Worm (Caenorhabditis elegans): ENCODE measurements around the gene F53H4.2.

Gene F53H4.2

DNA sequence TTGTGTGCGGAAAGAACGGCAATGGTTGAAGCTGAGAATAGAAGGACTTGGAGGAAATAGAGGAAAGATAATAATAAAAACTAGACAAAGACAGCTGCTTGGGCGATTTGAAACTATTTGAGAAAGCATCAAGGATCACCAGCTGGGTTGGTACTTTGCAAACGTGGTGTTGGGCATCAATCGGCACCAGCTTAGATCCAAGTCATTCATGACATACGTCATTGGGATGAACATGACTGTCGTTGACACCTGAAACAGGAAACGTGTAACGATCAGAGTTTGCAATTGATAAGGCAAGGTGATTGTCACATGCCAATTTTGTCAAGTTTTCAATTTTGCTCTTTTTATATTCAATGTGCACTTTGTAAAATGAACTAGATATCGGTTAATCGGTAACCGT, 14.5 kb upstream of the F53H4.2 start (continued):
- peak; percentile 67 for TF ChIP-seq elt-2 (tag; optimal IDR thresholded peaks at IDR 0.05)

DNA sequence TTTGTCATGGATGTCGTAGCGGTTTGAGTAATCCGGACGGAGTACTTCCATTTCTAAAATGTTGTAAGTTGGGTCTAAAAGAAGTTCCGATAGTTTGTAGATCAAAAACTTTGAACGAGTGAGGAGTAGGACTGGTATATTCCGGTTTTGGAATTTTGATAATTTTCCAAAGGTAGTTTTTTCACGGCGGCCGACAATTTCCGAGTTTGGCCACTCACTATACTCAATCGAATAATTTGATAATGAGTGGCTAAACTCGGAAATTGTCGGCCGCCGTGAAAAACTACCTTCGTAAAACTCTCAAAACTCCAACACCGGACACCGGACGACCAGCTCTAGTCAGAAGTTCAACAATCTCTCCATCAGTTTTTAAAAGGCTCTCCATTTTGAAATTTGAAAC, 12.6 kb upstream of the F53H4.2 start:
- TF ChIP-seq egl-27 (tag; optimal IDR thresholded peaks at IDR 0.05), result no peak
- no peak for TF ChIP-seq mab-9 (GFP tag; IDR thresholded peaks at IDR 0.05)
- TF ChIP-seq fkh-4 (tag; optimal IDR thresholded peaks at IDR 0.05; ENCODE audit: borderline replicate concordance), result no peak
- no peak for TF ChIP-seq unc-86 (tag; optimal IDR thresholded peaks at IDR 0.05)

DNA sequence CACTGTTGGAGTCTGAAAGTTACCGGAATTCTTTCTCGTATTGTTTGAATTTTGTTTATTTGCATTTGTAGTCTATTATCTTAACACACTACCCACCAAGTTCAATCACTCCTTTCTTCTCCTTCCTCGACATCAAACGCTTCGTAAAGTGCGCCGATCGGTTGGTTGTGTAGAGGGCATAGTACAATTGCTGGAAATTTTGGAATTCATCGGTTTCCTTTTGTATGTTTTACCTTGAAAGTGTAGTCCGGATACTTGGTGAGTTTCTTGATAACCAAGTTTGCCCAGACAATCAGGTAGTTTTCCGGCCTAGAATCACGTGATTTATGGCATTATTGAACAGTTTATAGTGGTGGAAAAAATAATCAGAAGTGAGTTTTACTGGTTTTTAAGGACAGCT, 10.4 kb upstream of the F53H4.2 start:
- TF ChIP-seq C16A3.4 (tag; optimal IDR thresholded peaks at IDR 0.05) (no peak), blmp-1 (tag; optimal IDR thresholded peaks at IDR 0.05) (no peak), hlh-4 (tag; optimal IDR thresholded peaks at IDR 0.05) (no peak), elt-2 (tag; optimal IDR thresholded peaks at IDR 0.05) (peak; percentile 48), mdl-1 (tag; optimal IDR thresholded peaks at IDR 0.05) (no peak), lin-35 (GFP tag; optimal IDR thresholded peaks at IDR 0.05) (peak in 1 of 2 experiments; percentile 15)

DNA sequence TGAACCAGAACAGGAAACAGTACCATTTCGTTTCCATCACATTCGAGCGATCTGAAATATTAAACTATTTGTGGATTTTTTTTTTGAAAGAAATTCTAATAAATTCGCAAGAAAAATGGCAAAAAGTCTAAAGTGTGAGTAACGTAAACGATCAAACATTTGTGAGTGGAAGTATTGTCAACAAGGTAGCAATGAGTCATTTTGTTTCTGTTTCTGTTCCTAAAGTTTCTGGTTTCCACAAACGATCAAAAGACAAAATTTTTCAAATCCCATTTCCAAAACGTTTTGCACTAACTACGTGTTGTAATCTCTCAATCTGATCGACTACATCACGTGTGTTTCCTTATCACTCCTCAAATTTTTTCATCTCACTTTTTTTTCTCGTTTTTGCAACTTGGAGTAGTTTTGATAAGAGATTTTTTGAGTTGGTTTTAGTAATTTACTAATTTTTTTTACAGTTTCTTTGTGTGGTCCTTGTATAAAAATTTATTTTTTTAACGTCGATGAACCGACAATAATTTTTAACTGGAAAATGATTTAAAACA, 9.3 kb upstream of the F53H4.2 start, which contains the start of gene F59F4.3:
Gene F59F4.3, minus strand, starts transcription at position 51 of the 545 bp plus-strand sequence.
- TF ChIP-seq nhr-20 (tag; optimal IDR thresholded peaks at IDR 0.05), result peak; percentile 19
- peak in 1 of 2 experiments; percentile 29 for TF ChIP-seq lin-35 (GFP tag; optimal IDR thresholded peaks at IDR 0.05)
- peak; percentile 66 for TF ChIP-seq blmp-1 (tag; optimal IDR thresholded peaks at IDR 0.05)
- no peak for TF ChIP-seq efl-1 (optimal IDR thresholded peaks at IDR 0.05)
- TF ChIP-seq efl-1 (GFP tag; optimal IDR thresholded peaks at IDR 0.05 in 1 of 2), result peak in 1 of 2 experiments; percentile 41
- TF ChIP-seq dpl-1 (GFP tag; optimal IDR thresholded peaks at IDR 0.05), result no peak
- no peak for TF ChIP-seq egl-27 (tag; optimal IDR thresholded peaks at IDR 0.05)
- peak in 1 of 6 experiments; percentile 69 for TF ChIP-seq elt-3 (tag; optimal IDR thresholded peaks at IDR 0.05)
- TF ChIP-seq hlh-17 (GFP tag; optimal IDR thresholded peaks at IDR 0.05; ENCODE audit: borderline replicate concordance), result no peak
- peak; percentile 54 for TF ChIP-seq elt-2 (tag; optimal IDR thresholded peaks at IDR 0.05)
- TF ChIP-seq mdl-1 (tag; optimal IDR thresholded peaks at IDR 0.05), result no peak
- peak; percentile 8 for TF ChIP-seq nhr-71 (tag; optimal IDR thresholded peaks at IDR 0.05)
- TF ChIP-seq lsy-2 (tag; optimal IDR thresholded peaks at IDR 0.05), result peak in 1 of 2 experiments; percentile 38
- TF ChIP-seq vab-15 (tag; optimal IDR thresholded peaks at IDR 0.05), result no peak
- TF ChIP-seq mep-1 (tag; optimal IDR thresholded peaks at IDR 0.05), result no peak

DNA sequence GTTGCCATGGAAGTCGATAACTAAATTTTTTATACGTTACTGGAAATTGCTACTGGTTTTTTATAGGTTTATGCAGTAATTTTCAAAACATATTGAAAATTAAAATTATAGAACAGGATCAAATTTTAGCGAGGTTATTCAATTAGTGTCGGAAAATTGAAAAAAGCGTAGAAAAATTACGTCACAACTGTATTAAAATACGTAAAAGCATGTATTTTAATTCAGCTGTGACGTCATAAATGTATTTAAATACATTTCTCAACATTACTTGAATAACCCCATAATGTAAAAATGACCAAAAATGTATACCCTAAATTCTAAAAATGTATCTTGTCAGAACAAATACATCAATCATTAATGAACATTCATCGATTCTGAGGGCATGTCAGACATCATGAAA, 8.1 kb upstream of the F53H4.2 start:
- no peak for TF ChIP-seq efl-1 (optimal IDR thresholded peaks at IDR 0.05)
- no peak for TF ChIP-seq efl-1 (GFP tag; optimal IDR thresholded peaks at IDR 0.05 in 1 of 2)
- TF ChIP-seq tlp-1 (tag; optimal IDR thresholded peaks at IDR 0.05), result no peak
- no peak for TF ChIP-seq mef-2 (tag; optimal IDR thresholded peaks at IDR 0.05)
- TF ChIP-seq ces-1 (GFP tag; optimal IDR thresholded peaks at IDR 0.05), result no peak
- no peak for TF ChIP-seq F16B12.6 (tag; optimal IDR thresholded peaks at IDR 0.05)
- TF ChIP-seq lin-14 (GFP tag; optimal IDR thresholded peaks at IDR 0.05), result no peak
- TF ChIP-seq mdl-1 (tag; optimal IDR thresholded peaks at IDR 0.05), result no peak
- TF ChIP-seq nhr-237 (tag; optimal IDR thresholded peaks at IDR 0.05), result no peak
- TF ChIP-seq aha-1 (tag; optimal IDR thresholded peaks at IDR 0.05), result no peak
- TF ChIP-seq nhr-77 (tag; optimal IDR thresholded peaks at IDR 0.05), result no peak

DNA sequence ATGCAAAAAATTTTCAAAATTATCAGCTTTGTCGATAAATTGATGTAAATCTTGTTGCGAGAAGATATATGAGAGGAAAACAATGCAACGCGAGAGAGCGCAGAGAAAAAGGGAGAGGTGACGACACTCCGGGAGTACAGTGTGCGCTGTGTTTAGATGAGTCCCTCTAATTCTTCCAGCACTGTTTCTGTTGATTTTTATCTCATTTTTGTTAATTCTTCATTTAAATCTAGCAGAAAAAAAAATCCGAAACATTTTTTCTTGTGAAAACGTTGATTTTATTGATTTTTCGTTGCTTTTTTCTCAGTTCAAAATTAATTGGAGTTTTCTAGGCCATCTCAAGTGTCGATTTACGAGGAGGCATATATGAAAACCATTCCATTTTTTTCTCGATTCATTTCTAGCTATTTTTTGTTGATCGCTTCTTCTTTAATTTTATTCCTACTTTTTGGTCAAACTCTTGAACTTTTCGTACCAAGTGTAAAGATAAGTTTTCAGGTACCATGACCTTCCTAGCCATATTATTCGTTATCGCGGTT, 7.5 kb upstream of the F53H4.2 start, which contains the start of gene acl-1:
Gene acl-1, plus strand, starts transcription at position 489 of the 539 bp plus-strand sequence.
- peak; percentile 95 for TF ChIP-seq snu-23 (GFP tag; optimal IDR thresholded peaks at IDR 0.05)
- peak; percentile 77 for TF ChIP-seq mep-1 (tag; optimal IDR thresholded peaks at IDR 0.05)
- TF ChIP-seq isw-1 (GFP tag; IDR thresholded peaks at IDR 0.05), result peak; percentile 86
- TF ChIP-seq unc-98 (GFP tag; IDR thresholded peaks at IDR 0.05), result peak; percentile 32; the same call in 1 of the 2 replicates
- peak; percentile 61 for TF ChIP-seq nhr-11 (tag; optimal IDR thresholded peaks at IDR 0.05)
- TF ChIP-seq C04F5.9 (tag; optimal IDR thresholded peaks at IDR 0.05), result peak; percentile 83
- TF ChIP-seq ztf-4 (tag; optimal IDR thresholded peaks at IDR 0.05), result peak; percentile 5
- peak; percentile 70 for TF ChIP-seq sup-37 (GFP tag; optimal IDR thresholded peaks at IDR 0.05)
- peak; percentile 95 for TF ChIP-seq nhr-47 (tag; optimal IDR thresholded peaks at IDR 0.05)
- TF ChIP-seq blmp-1 (tag; optimal IDR thresholded peaks at IDR 0.05), result peak; percentile 10
- peak; percentile 86 for TF ChIP-seq fkh-8 (tag; optimal IDR thresholded peaks at IDR 0.05)
- peak; percentile 50 to 61 (median 58) for TF ChIP-seq dpl-1 (GFP tag; optimal IDR thresholded peaks at IDR 0.05)
- peak; percentile 1 for TF ChIP-seq unc-130 (tag; optimal IDR thresholded peaks at IDR 0.05)
- TF ChIP-seq pax-3 (tag; optimal IDR thresholded peaks at IDR 0.05), result peak; percentile 89
- peak; percentile 83 to 91 for TF ChIP-seq lsy-2 (tag; optimal IDR thresholded peaks at IDR 0.05)
- no peak for TF ChIP-seq hpl-2 (GFP tag; optimal IDR thresholded peaks at IDR 0.05)
- TF ChIP-seq alr-1 (tag; optimal IDR thresholded peaks at IDR 0.05; ENCODE audit: borderline replicate concordance), result no peak
- no peak for TF ChIP-seq egl-27 (tag; optimal IDR thresholded peaks at IDR 0.05)
